Fruit fly (Drosophila melanogaster): Measurements from ENCODE around the gene CG18081.
A peak's percentile ranks its signal among the peaks of the same experiment; 100 is the strongest.

CG18081 gene

DNA sequence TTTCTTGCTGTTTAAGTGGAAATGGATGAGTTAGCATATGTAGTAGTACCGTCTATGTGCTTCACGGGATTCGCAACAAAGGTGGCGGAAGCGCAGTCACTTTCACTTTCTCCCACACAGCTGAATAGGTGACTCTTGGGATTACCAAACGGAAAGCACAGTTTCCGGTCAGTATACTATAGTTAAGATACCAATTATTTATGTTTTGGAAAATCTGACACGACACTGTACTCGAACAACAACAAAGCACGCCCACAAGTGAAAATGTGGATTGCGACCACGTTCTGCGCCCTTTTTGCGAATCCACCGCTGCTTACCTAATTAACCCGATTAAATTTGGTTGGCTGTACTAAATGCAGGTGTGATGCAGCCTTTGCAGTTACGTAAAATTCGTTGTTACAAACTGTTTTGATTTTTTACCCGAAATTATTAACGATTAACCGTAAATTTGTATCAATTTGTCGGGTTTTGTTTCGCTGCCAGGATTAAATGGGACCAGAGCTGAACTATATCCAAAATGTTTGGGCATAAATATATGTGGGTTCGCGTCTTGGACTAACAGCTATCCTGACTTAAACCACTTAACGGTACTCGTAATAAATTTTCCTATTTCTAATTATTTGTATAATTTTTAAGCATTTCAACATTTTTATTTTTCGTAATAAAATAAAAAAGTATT is at the start of gene CG18081:
TSS of gene CG18081 (minus strand) at position 512 of the 679 bp plus-strand sequence.
- no peak for TF ChIP-seq CG17801 (GFP tag; optimal IDR thresholded peaks at IDR 0.05; ENCODE audit: partially characterized antibody)

DNA sequence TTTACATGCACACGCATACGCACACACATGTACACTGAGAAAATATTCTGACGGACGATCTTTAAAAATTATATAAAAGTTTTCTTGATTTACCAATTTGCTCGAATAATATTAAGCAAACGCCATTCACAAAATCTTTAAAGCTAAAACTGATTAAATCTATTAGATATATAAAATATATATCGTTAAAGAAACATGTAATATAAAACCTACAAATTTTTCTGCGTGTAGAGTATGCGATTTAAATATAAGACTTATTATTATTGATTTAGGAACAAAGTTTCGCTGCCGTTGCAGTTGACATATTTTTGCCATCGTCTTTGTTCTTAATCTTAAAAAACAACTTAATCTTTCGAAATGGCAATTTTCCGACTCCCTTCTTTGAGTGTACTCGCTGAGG is 42.3 kb upstream of the CG18081 start:
- no peak for TF ChIP-seq CG17801 (GFP tag; optimal IDR thresholded peaks at IDR 0.05; ENCODE audit: partially characterized antibody)

DNA sequence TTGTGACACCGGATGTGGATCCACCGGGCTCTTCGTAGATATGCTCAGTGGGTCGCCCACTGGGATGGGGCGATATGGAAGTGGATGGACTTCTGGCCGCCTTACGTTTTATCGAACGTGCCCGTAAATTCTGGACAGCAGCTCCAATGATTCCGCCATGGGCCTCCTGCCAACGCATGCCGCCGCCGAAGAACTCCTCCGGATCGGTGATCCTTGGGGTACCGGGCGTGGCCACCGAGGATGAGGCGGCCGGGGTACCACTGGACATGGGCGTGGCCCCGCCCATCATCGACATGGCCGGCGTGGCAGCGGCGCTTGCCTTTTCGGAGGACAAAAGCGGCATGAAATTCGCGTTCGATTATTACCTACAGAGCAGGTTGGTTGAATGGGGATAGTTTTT is 20.8 kb upstream of the CG18081 start:
- TF ChIP-seq CG17801 (GFP tag; optimal IDR thresholded peaks at IDR 0.05; ENCODE audit: partially characterized antibody): no peak

DNA sequence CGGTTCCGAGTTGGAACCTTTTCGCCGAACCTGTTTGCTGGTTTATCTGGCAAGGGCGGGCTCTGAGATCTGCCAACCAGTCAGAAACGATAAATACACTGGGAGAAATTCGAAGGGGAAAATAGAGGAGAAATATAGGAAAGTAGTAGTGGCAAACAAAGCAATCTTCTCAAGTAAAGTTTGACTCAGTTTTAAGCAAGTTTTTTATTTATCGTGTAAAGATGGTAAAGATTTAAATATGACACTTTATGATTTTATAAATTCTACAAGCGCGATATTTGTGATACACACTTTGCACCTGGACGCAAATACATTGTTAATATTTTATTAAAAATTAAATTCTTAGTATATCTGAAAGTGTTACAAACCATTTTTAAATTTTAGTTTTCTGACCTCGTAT is 12.5 kb upstream of the CG18081 start:
- TF ChIP-seq CG17801 (GFP tag; optimal IDR thresholded peaks at IDR 0.05; ENCODE audit: partially characterized antibody): no peak

DNA sequence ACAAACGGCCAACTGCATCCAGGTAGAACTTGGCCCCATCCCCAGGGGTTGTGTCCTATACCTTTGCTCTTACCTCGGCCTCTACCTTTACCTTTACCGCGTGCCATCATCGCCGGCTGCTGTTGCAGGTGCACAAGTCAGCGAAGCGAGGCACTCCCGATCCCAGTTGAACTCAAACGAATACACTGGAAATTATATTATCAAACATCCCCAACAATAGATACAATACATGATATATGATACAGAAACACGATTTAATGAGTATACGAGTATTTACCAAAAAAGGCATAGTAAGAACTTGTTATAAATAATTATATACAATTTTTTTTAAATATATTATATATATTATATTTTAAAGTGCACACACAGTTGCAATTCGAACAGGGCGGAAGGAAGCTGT is 12.0 kb upstream of the CG18081 start:
- no peak for TF ChIP-seq CG17801 (GFP tag; optimal IDR thresholded peaks at IDR 0.05; ENCODE audit: partially characterized antibody)

DNA sequence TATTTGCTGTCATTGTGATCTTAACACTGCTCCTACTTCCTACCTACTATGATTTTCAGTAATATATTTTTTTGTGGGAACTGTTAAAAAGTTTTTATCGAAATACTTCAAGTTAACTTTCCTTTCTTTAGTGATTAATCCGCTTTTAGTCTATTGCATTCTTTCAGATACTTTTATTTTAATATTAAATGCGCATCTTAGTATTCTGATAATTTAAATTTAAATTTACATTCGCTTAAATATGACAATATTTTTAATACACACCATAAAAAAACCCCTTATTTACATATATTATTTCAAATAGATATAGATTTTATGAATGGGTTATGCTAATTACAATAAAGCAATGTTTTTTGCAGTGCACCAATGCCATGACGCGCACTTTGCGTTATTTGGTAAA is 9.4 kb upstream of the CG18081 start:
- TF ChIP-seq CG17801 (GFP tag; optimal IDR thresholded peaks at IDR 0.05; ENCODE audit: partially characterized antibody): no peak

DNA sequence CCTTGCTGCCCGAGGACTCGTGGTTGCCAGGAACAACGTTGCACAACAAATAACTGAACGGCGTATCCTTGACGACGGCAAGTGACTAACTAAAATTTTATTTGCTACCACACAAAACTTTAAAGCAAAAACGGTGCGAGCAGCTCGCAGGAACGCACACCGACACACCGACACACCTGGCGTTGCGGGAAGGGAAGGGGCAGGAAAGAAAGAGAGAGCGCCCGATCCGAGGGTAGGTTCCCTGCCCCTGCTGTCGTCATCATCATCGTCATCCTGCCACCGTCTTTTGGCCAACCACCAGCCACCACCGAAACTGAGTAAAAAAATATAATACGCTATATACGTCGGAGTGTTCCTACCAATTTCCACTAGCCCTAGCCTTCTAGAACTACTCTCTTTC is 8.8 kb upstream of the CG18081 start, which contains the start of gene meru:
TSS of gene meru (minus strand) at position 101 of the 400 bp plus-strand sequence.
- TF ChIP-seq CG17801 (GFP tag; optimal IDR thresholded peaks at IDR 0.05; ENCODE audit: partially characterized antibody): no peak

DNA sequence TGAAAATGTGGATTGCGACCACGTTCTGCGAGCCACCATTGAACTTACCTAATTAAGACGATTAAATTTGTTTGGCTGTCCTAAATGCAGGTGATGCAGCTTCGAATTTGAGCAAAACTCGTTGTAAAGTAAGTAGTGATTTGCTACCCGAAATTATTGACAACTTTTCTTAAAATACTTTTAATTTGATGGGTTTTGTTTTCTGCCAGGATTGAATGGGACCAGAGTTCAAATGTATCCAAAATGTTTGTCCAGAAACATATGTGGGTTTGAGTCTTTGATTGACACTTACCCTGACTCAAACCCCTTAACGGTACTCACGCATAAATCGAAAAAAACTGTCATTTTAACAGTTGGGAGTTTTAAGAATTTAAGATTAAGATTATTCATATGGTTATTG is 2.0 kb upstream of the CG18081 start, which contains the start of gene CG15715:
TSS of gene CG15715 (minus strand) at position 274 of the 400 bp plus-strand sequence.
- peak; percentile 12 for TF ChIP-seq CG17801 (GFP tag; optimal IDR thresholded peaks at IDR 0.05; ENCODE audit: partially characterized antibody)

DNA sequence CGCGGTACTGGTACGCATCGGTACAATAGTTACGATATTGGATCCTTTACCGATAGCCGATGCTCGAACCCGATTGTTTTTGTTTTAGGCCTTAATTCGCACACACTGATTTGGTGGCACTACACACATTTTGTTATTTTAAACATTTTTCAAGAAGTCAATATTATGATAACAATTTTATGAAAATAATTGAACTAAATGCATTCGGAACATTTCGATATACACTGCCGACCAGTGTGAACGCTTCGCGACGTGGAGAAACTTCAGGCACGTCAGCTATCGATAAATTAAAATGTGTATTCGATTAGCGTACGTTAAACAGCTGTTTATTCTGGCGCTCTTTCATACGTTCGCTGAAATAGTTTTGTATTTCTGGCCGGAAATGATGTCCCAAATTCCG is 3.0 kb downstream of the CG18081 start, which contains the start of gene CG12713:
TSS of gene CG12713 (plus strand) at position 319 of the 400 bp plus-strand sequence.
- no peak for TF ChIP-seq CG17801 (GFP tag; optimal IDR thresholded peaks at IDR 0.05; ENCODE audit: partially characterized antibody)

DNA sequence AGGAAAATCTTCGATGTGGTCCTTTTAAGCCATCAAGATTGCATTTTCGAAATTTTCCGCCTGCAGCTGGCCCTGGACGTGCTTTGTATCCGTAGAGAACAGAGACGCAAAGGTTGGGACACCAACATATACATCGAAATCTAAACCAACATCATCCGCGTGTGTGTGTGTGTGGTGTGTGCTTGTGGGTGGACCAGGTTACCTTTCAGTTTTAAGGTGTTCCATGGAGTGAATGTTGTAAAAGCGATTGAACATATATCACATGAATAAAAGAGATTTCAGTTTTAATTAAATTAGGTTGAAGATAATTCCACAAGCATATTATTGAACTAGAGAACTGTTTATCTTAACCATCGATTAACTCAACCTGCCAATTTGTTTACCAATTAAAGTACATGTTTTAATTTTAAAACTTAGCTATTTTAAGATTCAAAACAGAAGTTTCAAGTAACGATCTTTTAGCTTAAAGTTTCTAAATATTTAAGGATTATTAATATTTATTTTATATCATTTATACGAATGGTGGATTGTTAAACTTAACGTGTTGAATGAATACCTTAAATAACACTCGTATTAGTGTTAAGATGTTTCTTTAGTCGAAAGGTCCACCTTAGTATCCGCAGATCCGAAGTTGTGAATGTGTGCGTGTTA is 8.1 kb downstream of the CG18081 start:
- peak; percentile 86 for TF ChIP-seq CG17801 (GFP tag; optimal IDR thresholded peaks at IDR 0.05; ENCODE audit: partially characterized antibody)

DNA sequence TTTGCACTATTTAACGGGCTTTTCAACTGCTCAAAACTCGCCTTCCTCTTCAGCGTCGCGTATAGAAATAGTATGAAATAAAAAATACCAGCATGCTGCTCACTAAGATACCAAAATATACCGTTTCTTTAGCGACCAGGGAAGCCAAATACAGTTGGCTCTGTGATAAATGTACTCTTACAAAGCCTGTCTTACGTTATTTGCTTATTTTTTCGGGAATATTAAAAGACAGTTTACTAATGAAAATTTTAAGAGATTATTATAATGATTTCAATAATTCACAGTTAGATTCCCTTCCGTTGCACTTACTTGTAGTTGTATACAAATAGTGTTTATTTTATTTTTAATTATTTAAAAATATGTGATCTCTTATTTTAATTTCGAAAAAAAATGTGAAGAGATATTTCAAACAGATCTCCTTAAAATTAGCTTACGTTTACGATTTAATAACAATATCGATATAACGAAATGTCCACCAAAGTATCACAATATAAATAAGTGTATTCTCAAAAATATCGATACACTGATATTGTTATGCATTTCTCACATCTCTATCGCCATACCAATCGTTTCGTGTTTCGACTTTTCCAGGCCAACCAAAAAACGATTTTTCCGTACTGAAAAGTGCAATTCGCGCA is 8.7 kb downstream of the CG18081 start, which contains the start of the genes DCP2 and dbo:
TSS of gene DCP2 (minus strand) at position 77 of the 638 bp plus-strand sequence.
TSS of gene dbo (plus strand) at position 542 of the 638 bp plus-strand sequence.
- no peak for TF ChIP-seq CG17801 (GFP tag; optimal IDR thresholded peaks at IDR 0.05; ENCODE audit: partially characterized antibody)

DNA sequence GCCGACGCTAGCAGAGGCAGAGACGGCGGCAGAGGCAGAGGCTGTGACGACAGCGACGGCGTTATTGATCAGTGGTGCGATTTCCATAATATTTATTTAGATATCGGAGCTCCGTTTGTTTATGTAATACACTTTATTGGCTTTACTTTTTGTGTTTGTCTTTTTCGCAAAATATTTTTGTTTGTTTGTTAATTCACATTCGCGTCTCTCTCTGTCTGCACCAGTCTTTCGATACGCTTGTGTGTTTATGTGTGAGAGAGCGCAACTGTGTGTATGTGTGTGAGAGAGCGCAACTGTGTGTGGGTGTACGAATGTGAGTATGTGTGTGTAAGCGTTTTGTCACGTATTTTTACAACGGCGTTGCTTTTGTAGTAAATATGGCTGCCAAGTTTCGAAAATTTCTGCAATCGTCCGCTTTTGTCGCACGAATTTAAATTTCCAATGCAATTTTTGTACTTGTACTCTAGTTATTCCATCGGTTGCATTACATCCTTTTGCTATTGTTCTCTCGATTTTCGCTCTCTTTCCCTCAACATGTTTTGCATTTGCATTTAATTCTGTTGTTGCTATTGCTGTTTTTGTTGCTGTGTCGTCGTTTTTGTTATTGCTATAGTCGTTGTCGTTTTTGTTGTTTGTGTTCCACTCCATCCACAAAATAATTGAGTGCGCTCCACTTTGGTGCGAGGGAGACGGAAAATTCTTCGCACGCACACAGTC is 9.5 kb downstream of the CG18081 start:
- peak; percentile 22 for TF ChIP-seq CG17801 (GFP tag; optimal IDR thresholded peaks at IDR 0.05; ENCODE audit: partially characterized antibody)

DNA sequence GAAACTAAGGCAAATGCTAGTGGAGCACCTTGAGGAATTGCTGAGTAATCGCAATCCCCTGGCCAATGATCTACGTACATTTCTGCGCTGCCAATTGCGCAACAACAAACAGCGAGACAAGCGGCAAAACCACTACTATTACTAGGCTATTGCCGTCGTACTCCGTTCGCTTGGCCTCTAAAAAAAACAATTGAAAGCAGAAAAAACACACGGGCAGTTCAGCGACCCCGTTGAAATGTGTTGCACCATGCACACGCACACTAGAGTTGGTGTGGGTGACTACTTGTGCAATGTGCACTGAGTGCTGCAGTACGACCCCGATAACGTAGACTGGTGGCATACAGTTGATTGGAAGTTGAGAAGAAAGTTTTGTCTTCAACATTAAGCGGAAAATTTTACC is 10.7 kb downstream of the CG18081 start:
- no peak for TF ChIP-seq CG17801 (GFP tag; optimal IDR thresholded peaks at IDR 0.05; ENCODE audit: partially characterized antibody)

DNA sequence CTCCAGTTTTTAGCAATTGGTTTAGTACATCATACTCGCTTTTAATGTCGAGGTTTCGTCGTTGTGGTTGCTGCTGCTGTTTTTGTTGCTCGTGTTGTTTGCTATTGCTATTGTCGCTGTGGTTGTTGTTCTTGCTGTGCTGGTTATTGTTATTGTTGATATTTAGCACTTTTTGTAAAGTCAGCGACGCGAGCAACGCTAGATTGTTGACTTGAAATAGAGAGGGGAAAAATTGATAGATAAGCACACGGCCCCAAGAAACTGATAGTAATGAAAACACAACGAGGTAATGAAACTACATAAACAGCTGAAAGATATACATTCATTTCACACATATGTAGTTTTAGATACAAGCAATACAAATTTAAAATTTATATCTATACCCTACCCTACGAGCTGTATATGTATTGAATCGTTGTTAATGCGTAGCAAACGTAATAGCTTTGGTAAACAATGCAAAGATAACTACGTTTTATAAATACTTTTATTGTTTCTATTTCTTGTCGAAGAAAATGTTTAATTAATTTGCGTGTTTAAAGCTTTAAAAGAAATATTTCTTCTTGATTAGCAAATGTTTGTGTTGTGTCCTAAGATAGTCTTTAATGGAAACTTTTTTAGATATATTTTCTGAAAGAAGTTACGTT is 11.3 kb downstream of the CG18081 start:
- no peak for TF ChIP-seq CG17801 (GFP tag; optimal IDR thresholded peaks at IDR 0.05; ENCODE audit: partially characterized antibody)

DNA sequence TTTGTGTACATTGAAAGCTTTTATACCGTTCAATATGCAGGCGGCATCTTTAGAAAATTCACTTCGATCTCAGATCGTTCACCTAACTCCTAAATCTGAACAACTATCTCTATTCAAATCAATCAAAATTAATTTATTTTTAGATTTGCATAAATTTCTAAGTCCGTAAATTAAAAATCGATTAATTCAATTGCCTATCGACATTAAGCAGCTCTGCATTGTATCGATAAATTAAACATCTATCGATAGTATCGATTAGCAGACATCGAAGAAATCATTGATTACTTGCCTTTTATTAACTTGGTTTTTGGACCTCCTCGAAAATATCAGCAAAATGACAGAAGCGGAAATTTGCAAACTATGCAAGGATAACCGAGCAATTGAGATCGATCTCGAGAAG is 18.5 kb downstream of the CG18081 start, which contains the start of gene CkIIalpha-i1:
TSS of gene CkIIalpha-i1 (plus strand) at position 266 of the 400 bp plus-strand sequence.
- no peak for TF ChIP-seq CG17801 (GFP tag; optimal IDR thresholded peaks at IDR 0.05; ENCODE audit: partially characterized antibody)

Measured in ovary, adult (tissue).